Worm (Caenorhabditis elegans) whole organism, young adult: ENCODE results near the gene ctg-2.

Experiments used
- B0336.3 ChIP-seq: fragments of 200-800 bp; sonication (Bioruptor generic); IDR thresholded peaks from 2 replicates; pipeline ENCODE4 v1.3.6; 2022; ENCODE audit warnings: missing genetic modification characterization, missing compliant biosample characterization
- C06A6.2 ChIP-seq: fragments of 200-800 bp; sonication (Bioruptor generic); conservative IDR thresholded peaks from 2 replicates; pipeline ENCODE4 v1.3.6; 2022; ENCODE audit warnings: missing genetic modification characterization, missing compliant biosample characterization
- D2030.7 ChIP-seq: fragments of 200-800 bp; sonication (Bioruptor generic); IDR thresholded peaks from 2 replicates; pipeline ENCODE4 v1.3.6; 2022; ENCODE audit warnings: missing genetic modification reagents, missing genetic modification characterization, missing compliant biosample characterization
- F23B12.7 ChIP-seq: sonication (generic microtip); optimal IDR thresholded peaks from 2 replicates; lab custom pipeline; 2017; ENCODE audit warnings: missing genetic modification characterization, mild to moderate bottlenecking, missing compliant biosample characterization, antibody characterized with exemption, moderate library complexity; ENCODE audit not compliant: insufficient read depth
- F39B2.1 ChIP-seq: fragments of 200-800 bp; sonication (Bioruptor generic); IDR thresholded peaks from 2 replicates; pipeline ENCODE4 v1.3.6; 2022; ENCODE audit warnings: missing genetic modification reagents, missing genetic modification characterization, missing compliant biosample characterization
- K12H6.12 ChIP-seq: fragments of 200-800 bp; sonication (Bioruptor generic); optimal IDR thresholded peaks from 2 replicates; lab custom pipeline; 2018; ENCODE audit warnings: mild to moderate bottlenecking, missing genetic modification characterization, missing compliant biosample characterization
- Y53F4B.3 ChIP-seq: fragments of 200-800 bp; sonication (Bioruptor generic); IDR thresholded peaks from 2 replicates; pipeline ENCODE4 v1.3.6; 2022; ENCODE audit warnings: missing genetic modification reagents, missing genetic modification characterization, missing compliant biosample characterization
- Y53G8AR.9 ChIP-seq: fragments of 200-800 bp; sonication (Bioruptor generic); conservative IDR thresholded peaks from 2 replicates; pipeline ENCODE4 v1.3.6; 2022; ENCODE audit warnings: missing genetic modification reagents, missing genetic modification characterization, missing compliant biosample characterization
- ama-1 ChIP-seq, 3 experiments: fragments of 150-350 bp in 1 of 3; sonication (generic microtip) in 2 of 3; optimal IDR thresholded peaks; 2 replicates each; lab custom pipeline; 2014 to 2018; ENCODE audit warnings: missing biosample characterization in 2 of 3, missing genetic modification characterization in 2 of 3, missing genetic modification reagents in 2 of 3
- aptf-2 ChIP-seq: fragments of 200-800 bp; sonication (Bioruptor generic); conservative IDR thresholded peaks from 2 replicates; pipeline ENCODE4 v1.3.6; 2022; ENCODE audit warnings: missing genetic modification reagents, missing genetic modification characterization, missing compliant biosample characterization
- attf-5 ChIP-seq: fragments of 200-800 bp; sonication (Bioruptor generic); optimal IDR thresholded peaks from 2 replicates; lab custom pipeline; 2018; ENCODE audit warnings: mild to moderate bottlenecking, missing genetic modification characterization, missing compliant biosample characterization
- bed-2 ChIP-seq: fragments of 200-800 bp; sonication (Bioruptor generic); IDR thresholded peaks from 2 replicates; pipeline ENCODE4 v1.3.6; 2022; ENCODE audit warnings: missing genetic modification reagents, missing genetic modification characterization, missing compliant biosample characterization
- ccch-3 ChIP-seq: fragments of 200-800 bp; sonication (Bioruptor generic); optimal IDR thresholded peaks from 2 replicates; lab custom pipeline; 2018; ENCODE audit warnings: mild to moderate bottlenecking, missing genetic modification characterization, missing compliant biosample characterization
- ceh-100 ChIP-seq: fragments of 200-800 bp; sonication (Bioruptor generic); IDR thresholded peaks from 2 replicates; pipeline ENCODE4 v1.3.6; 2022; ENCODE audit warnings: missing genetic modification reagents, missing genetic modification characterization, missing compliant biosample characterization
- ceh-40 ChIP-seq: fragments of 200-800 bp; sonication (Bioruptor generic); IDR thresholded peaks from 2 replicates; pipeline ENCODE4 v1.3.6; 2022; ENCODE audit warnings: missing genetic modification characterization, missing compliant biosample characterization
- ceh-91 ChIP-seq: fragments of 200-800 bp; sonication (Bioruptor generic); IDR thresholded peaks from 2 replicates; pipeline ENCODE4 v1.3.6; 2022; ENCODE audit warnings: missing genetic modification reagents, missing genetic modification characterization, missing compliant biosample characterization
- chd-7 ChIP-seq: sonication (generic microtip); optimal IDR thresholded peaks from 2 replicates; lab custom pipeline; 2016; ENCODE audit warnings: mild to moderate bottlenecking, missing genetic modification characterization, moderate library complexity, missing compliant biosample characterization
- ekl-4 ChIP-seq: fragments of 200-800 bp; sonication (Bioruptor generic); IDR thresholded peaks from 2 replicates; pipeline ENCODE4 v1.3.6; 2022; ENCODE audit warnings: missing genetic modification reagents, missing genetic modification characterization, missing compliant biosample characterization
- gei-17 ChIP-seq: fragments of 200-800 bp; sonication (Bioruptor generic); optimal IDR thresholded peaks from 2 replicates; lab custom pipeline; 2018; ENCODE audit warnings: mild to moderate bottlenecking, missing genetic modification characterization, missing compliant biosample characterization
- hlh-12 ChIP-seq: sonication (generic microtip); optimal IDR thresholded peaks from 2 replicates; lab custom pipeline; 2016; ENCODE audit warnings: missing genetic modification characterization, missing compliant biosample characterization
- hlh-26 ChIP-seq: fragments of 200-800 bp; sonication (Bioruptor generic); conservative IDR thresholded peaks from 2 replicates; pipeline ENCODE4 v1.3.6; 2022; ENCODE audit warnings: missing genetic modification reagents, missing genetic modification characterization, missing compliant biosample characterization
- hmg-1.2 ChIP-seq: fragments of 200-800 bp; sonication (Bioruptor generic); IDR thresholded peaks from 2 replicates; pipeline ENCODE4 v1.3.6; 2022; ENCODE audit warnings: missing genetic modification reagents, missing genetic modification characterization, missing compliant biosample characterization
- let-526 ChIP-seq: fragments of 200-800 bp; sonication (Bioruptor generic); IDR thresholded peaks from 2 replicates; pipeline ENCODE4 v1.3.6; 2022; ENCODE audit warnings: missing genetic modification reagents, missing genetic modification characterization, missing compliant biosample characterization
- lin-26 ChIP-seq: fragments of 200-800 bp; sonication (Bioruptor generic); IDR thresholded peaks from 2 replicates; pipeline ENCODE4 v1.3.6; 2022; ENCODE audit warnings: missing genetic modification reagents, missing genetic modification characterization, missing compliant biosample characterization
- lsl-1 ChIP-seq: fragments of 200-800 bp; sonication (Bioruptor generic); optimal IDR thresholded peaks from 2 replicates; lab custom pipeline; 2018; ENCODE audit warnings: mild to moderate bottlenecking, missing genetic modification characterization, moderate library complexity, missing compliant biosample characterization
- madf-10 ChIP-seq: sonication (generic microtip); optimal IDR thresholded peaks from 2 replicates; lab custom pipeline; 2016; ENCODE audit warnings: mild to moderate bottlenecking, missing genetic modification characterization, missing compliant biosample characterization
- madf-3 ChIP-seq: fragments of 200-800 bp; sonication (Bioruptor generic); IDR thresholded peaks from 2 replicates; pipeline ENCODE4 v1.3.6; 2022; ENCODE audit warnings: missing genetic modification reagents, missing genetic modification characterization, missing compliant biosample characterization
- madf-6 ChIP-seq: fragments of 200-800 bp; sonication (Bioruptor generic); IDR thresholded peaks from 2 replicates; pipeline ENCODE4 v1.3.6; 2022; ENCODE audit warnings: missing genetic modification reagents, missing genetic modification characterization, missing compliant biosample characterization
- madf-8 ChIP-seq: fragments of 200-800 bp; sonication (Bioruptor generic); conservative IDR thresholded peaks from 2 replicates; pipeline ENCODE4 v1.3.6; 2022; ENCODE audit warnings: missing genetic modification reagents, missing genetic modification characterization, missing compliant biosample characterization
- mcd-1 ChIP-seq: fragments of 200-800 bp; sonication (Bioruptor generic); IDR thresholded peaks from 2 replicates; pipeline ENCODE4 v1.3.6; 2022; ENCODE audit warnings: missing genetic modification reagents, missing genetic modification characterization, missing compliant biosample characterization
- mes-4 ChIP-seq: sonication (generic microtip); optimal IDR thresholded peaks from 2 replicates; lab custom pipeline; 2016; ENCODE audit warnings: missing genotype, missing genetic modification characterization, missing compliant biosample characterization
- nfya-2 ChIP-seq: fragments of 200-800 bp; sonication (Bioruptor generic); IDR thresholded peaks from 2 replicates; pipeline ENCODE4 v1.3.6; 2022; ENCODE audit warnings: missing genetic modification reagents, missing genetic modification characterization, missing compliant biosample characterization
- nhr-80 ChIP-seq: sonication (generic microtip); optimal IDR thresholded peaks from 2 replicates; lab custom pipeline; 2016; ENCODE audit warnings: missing genetic modification characterization, missing compliant biosample characterization
- nhr-90 ChIP-seq: sonication (generic microtip); optimal IDR thresholded peaks from 2 replicates; lab custom pipeline; 2016; ENCODE audit warnings: missing genotype, mild to moderate bottlenecking, missing genetic modification characterization, missing compliant biosample characterization
- pbrm-1 ChIP-seq: fragments of 200-800 bp; sonication (Bioruptor generic); IDR thresholded peaks from 2 replicates; pipeline ENCODE4 v1.3.6; 2022; ENCODE audit warnings: missing genetic modification reagents, missing genetic modification characterization, missing compliant biosample characterization
- rcor-1 ChIP-seq: fragments of 200-800 bp; sonication (Bioruptor generic); IDR thresholded peaks from 2 replicates; pipeline ENCODE4 v1.3.6; 2022; ENCODE audit warnings: missing genetic modification reagents, missing genetic modification characterization, missing compliant biosample characterization
- rpc-1 ChIP-seq, 2 experiments: fragments of 150-350 bp in 1 of 2; sonication (generic microtip) in 1 of 2; optimal IDR thresholded peaks; 2 replicates each; lab custom pipeline; 2014 to 2018; ENCODE audit warnings: missing biosample characterization in 1 of 2, missing genetic modification characterization in 1 of 2, missing genetic modification reagents in 1 of 2, missing genotype in 1 of 2
- sea-2 ChIP-seq: fragments of 200-800 bp; sonication (Bioruptor generic); IDR thresholded peaks from 2 replicates; pipeline ENCODE4 v1.3.6; 2022; ENCODE audit warnings: missing genetic modification characterization, missing compliant biosample characterization
- snpc-3.4 ChIP-seq: sonication (generic microtip); optimal IDR thresholded peaks from 2 replicates; lab custom pipeline; 2017; ENCODE audit warnings: missing genetic modification characterization, mild to moderate bottlenecking, missing compliant biosample characterization, antibody characterized with exemption, moderate library complexity, missing genotype, missing genetic modification reagents
- tbx-9 ChIP-seq: sonication (generic microtip); optimal IDR thresholded peaks from 2 replicates; lab custom pipeline; 2016; ENCODE audit warnings: borderline replicate concordance, missing genetic modification characterization, inconsistent platforms, missing compliant biosample characterization
- zim-3 ChIP-seq: sonication (generic microtip); optimal IDR thresholded peaks from 2 replicates; lab custom pipeline; 2017; ENCODE audit warnings: mild to moderate bottlenecking, missing genetic modification characterization, moderate library complexity, missing compliant biosample characterization
- ztf-18 ChIP-seq: sonication (generic microtip); optimal IDR thresholded peaks from 2 replicates; lab custom pipeline; 2016; ENCODE audit warnings: missing genotype, mild to moderate bottlenecking, missing genetic modification characterization, missing compliant biosample characterization

Gene ctg-2

ce11 chrII:8481033-8481708 is 33.7 kb upstream of the ctg-2 start (continued):
- peak; percentile 3 for TF ChIP-seq gei-17 (GFP tag; lab: Kevin White, UChicago)
- peak; percentile 18 for TF ChIP-seq K12H6.12 (tag; lab: Kevin White, UChicago)
- no peak for TF ChIP-seq C06A6.2

DNA sequence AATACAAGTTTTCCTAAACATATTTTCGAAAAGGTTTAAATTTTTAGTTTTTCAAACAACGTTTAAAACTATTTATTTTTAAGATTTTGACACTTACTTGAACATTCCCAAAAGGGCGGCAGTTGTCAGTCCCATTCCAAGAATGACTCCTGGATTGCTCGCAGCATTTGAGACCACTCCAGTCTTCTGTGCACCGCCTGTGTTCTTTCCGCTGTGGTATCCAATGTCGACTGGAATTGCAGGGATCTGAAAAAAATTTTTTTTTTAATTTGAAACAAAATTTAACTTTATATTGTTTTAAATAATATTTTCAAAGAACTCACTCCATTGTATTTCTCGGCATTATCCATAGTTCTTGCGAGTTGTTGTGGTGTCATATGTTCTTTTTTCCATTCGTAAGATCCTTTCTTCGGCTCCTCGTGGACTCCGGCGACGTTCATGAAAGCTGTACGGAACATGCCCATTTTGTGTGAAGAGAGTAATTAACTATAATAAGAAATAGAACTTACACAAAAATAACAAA is 33.1 kb upstream of the ctg-2 start, which contains the start of gene M05D6.5:
M05D6.5 (minus strand) TSS at position 473 of the 523 bp plus-strand sequence.
- TF ChIP-seq B0336.3 (0 out of 2 replicates have a peak, but pooled peaks have one; percentile 13), ceh-91 (GFP tag; lab: Robert Waterston, UW) (no peak), lin-26 (GFP tag; lab: Robert Waterston, UW) (0 out of 2 replicates have a peak, but pooled peaks have one; percentile 8), ekl-4 (GFP tag; lab: Robert Waterston, UW) (0 out of 2 replicates have a peak, but pooled peaks have one; percentile 40), C06A6.2 (no peak; the same call in 1 of the 2 replicates), Y53G8AR.9 (0 out of 2 replicates have a peak, but pooled peaks have one; percentile 13), mes-4 (tag; lab: Kevin White, UChicago) (no peak), ama-1 (optimal IDR thresholded peaks at IDR 0.05; lab: Kevin White, UChicago) (peak; percentile 83), ama-1 (GFP tag; optimal IDR thresholded peaks at IDR 0.05; lab: Kevin White, UChicago) (no peak), nhr-80 (no peak)
- TF ChIP-seq, all 124 proteins: peak for 5

- no peak for TF ChIP-seq F23B12.7 (tag; lab: Kevin White, UChicago)
- TF ChIP-seq madf-6, result no peak
- TF ChIP-seq hlh-12 (tag; lab: Kevin White, UChicago), result no peak
- no peak for TF ChIP-seq ceh-40
- peak; percentile 55; the same call in 1 of the 2 replicates for TF ChIP-seq hmg-1.2 (GFP tag; lab: Robert Waterston, UW)
- TF ChIP-seq madf-8, result no peak
- no peak for TF ChIP-seq let-526 (GFP tag; lab: Robert Waterston, UW)
- peak; percentile 35 for TF ChIP-seq lsl-1 (GFP tag; lab: Kevin White, UChicago)
- TF ChIP-seq ccch-3 (GFP tag; lab: Kevin White, UChicago), result no peak
- peak; percentile 24 for TF ChIP-seq nhr-80
- TF ChIP-seq nfya-2 (GFP tag; lab: Robert Waterston, UW), result no peak
- no peak for TF ChIP-seq madf-10
- peak; percentile 17; the same call in 1 of the 2 replicates for TF ChIP-seq mcd-1 (GFP tag; lab: Robert Waterston, UW)
- TF ChIP-seq tbx-9 (tag; lab: Kevin White, UChicago), result no peak
- no peak for TF ChIP-seq rpc-1 (optimal IDR thresholded peaks at IDR 0.05; lab: Kevin White, UChicago)
- TF ChIP-seq rpc-1 (tag; optimal IDR thresholded peaks at IDR 0.05; lab: Kevin White, UChicago), result no peak
- no peak for TF ChIP-seq ztf-18 (tag; lab: Kevin White, UChicago)
- TF ChIP-seq madf-3 (GFP tag; lab: Robert Waterston, UW), result no peak
- no peak for TF ChIP-seq hlh-26 (GFP tag; lab: Robert Waterston, UW)
- no peak for TF ChIP-seq zim-3 (tag; lab: Kevin White, UChicago)
- TF ChIP-seq Y53F4B.3, result no peak
- no peak for TF ChIP-seq snpc-3.4
- TF ChIP-seq rcor-1 (GFP tag; lab: Robert Waterston, UW), result no peak
- TF ChIP-seq nhr-90 (tag; lab: Kevin White, UChicago), result no peak
- TF ChIP-seq ceh-100 (GFP tag; lab: Robert Waterston, UW), result no peak
- no peak for TF ChIP-seq K12H6.12 (tag; lab: Kevin White, UChicago)
- TF ChIP-seq sea-2 (GFP tag; lab: Robert Waterston, UW), result no peak
- TF ChIP-seq chd-7 (tag; lab: Kevin White, UChicago), result no peak
- TF ChIP-seq bed-2, result no peak
- TF ChIP-seq F39B2.1 (GFP tag; lab: Robert Waterston, UW), result no peak
- TF ChIP-seq ama-1 (optimal IDR thresholded peaks at IDR 0.05; lab: Kevin White, UChicago), result peak; percentile 61
- TF ChIP-seq ama-1 (GFP tag; optimal IDR thresholded peaks at IDR 0.05; lab: Kevin White, UChicago), result no peak
- TF ChIP-seq D2030.7, result no peak
- peak; percentile 43 for TF ChIP-seq attf-5 (GFP tag; lab: Kevin White, UChicago)
- TF ChIP-seq aptf-2 (GFP tag; lab: Robert Waterston, UW), result no peak
- TF ChIP-seq pbrm-1, result no peak
Measured at ce11 chrII:8483124-8483792, 31.6 kb upstream of the ctg-2 start.
